Worm (Caenorhabditis elegans) whole organism, midembryonic: Measurements from ENCODE around the gene K11H12.7.

Source experiments
- T22C8.4 ChIP-seq: fragments of 200-800 bp; sonication (Bioruptor generic); IDR thresholded peaks from 2 replicates; pipeline ENCODE4 v1.3.6; 2022; ENCODE audit warnings: missing genetic modification characterization, missing compliant biosample characterization
- cog-1 ChIP-seq: sonication (generic microtip); optimal IDR thresholded peaks from 2 replicates; lab custom pipeline; 2016; ENCODE audit warnings: missing genetic modification characterization, missing compliant biosample characterization
- flt-1 ChIP-seq: fragments of 200-800 bp; sonication (Bioruptor generic); IDR thresholded peaks from 2 replicates; pipeline ENCODE4 v1.3.6; 2022; ENCODE audit warnings: missing genetic modification characterization, missing compliant biosample characterization
- klf-2 ChIP-seq: fragments of 200-800 bp; sonication (Bioruptor generic); conservative IDR thresholded peaks from 2 replicates; pipeline ENCODE4 v1.3.6; 2022; ENCODE audit warnings: missing genetic modification reagents, missing genetic modification characterization, missing compliant biosample characterization
- med-1 ChIP-seq: sonication (generic microtip); optimal IDR thresholded peaks from 2 replicates; lab custom pipeline; 2017; ENCODE audit warnings: missing genetic modification characterization, mild to moderate bottlenecking, missing compliant biosample characterization, antibody characterized with exemption, missing genetic modification reagents; ENCODE audit not compliant: insufficient read depth
- ref-1 ChIP-seq: fragments of 200-800 bp; sonication (Bioruptor generic); conservative IDR thresholded peaks from 2 replicates; pipeline ENCODE4 v1.3.6; 2022; ENCODE audit warnings: missing genetic modification reagents, missing genetic modification characterization, missing compliant biosample characterization
- tab-1 ChIP-seq: fragments of 200-800 bp; sonication (Bioruptor generic); IDR thresholded peaks from 2 replicates; pipeline ENCODE4 v1.3.6; 2022; ENCODE audit warnings: missing genetic modification characterization, missing compliant biosample characterization
- ztf-23 ChIP-seq: fragments of 200-800 bp; sonication (Bioruptor generic); IDR thresholded peaks from 2 replicates; pipeline ENCODE4 v1.3.6; 2022; ENCODE audit warnings: missing genetic modification reagents, missing genetic modification characterization, missing compliant biosample characterization
- ztf-29 ChIP-seq: fragments of 200-800 bp; sonication (Bioruptor generic); IDR thresholded peaks from 2 replicates; pipeline ENCODE4 v1.3.6; 2022; ENCODE audit warnings: missing genetic modification reagents, missing genetic modification characterization, missing compliant biosample characterization

Gene K11H12.7

DNA sequence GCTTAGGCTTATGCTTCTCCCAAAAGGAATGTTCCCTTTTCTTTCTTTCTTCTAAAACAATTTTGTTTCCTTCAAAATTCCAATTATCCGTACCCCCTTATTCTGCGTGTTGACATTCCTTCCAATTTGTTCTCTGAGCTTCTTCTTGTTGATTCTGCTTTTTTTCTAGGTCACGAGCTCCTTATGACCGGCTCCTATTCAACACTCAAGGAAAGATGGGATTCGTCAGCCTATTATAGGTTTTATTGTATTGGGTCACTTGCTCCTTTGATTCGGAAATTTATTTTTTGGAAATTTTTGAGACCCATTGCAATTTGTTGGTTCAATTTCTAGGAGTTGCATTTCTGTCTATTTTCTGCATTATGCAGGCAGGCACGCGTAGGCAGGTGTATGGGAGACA, 26.2 kb upstream of the K11H12.7 start:
- no peak for TF ChIP-seq ztf-23 (GFP tag; lab: Robert Waterston, UW)
- TF ChIP-seq flt-1, result no peak
- TF ChIP-seq klf-2, result no peak
- no peak for TF ChIP-seq cog-1 (tag; lab: Kevin White, UChicago)
- no peak for TF ChIP-seq med-1
- no peak for TF ChIP-seq T22C8.4 (GFP tag; lab: Robert Waterston, UW)
- no peak for TF ChIP-seq tab-1 (GFP tag; lab: Robert Waterston, UW)
- TF ChIP-seq ztf-29 (GFP tag; lab: Robert Waterston, UW), result no peak
- TF ChIP-seq ref-1, result no peak

DNA sequence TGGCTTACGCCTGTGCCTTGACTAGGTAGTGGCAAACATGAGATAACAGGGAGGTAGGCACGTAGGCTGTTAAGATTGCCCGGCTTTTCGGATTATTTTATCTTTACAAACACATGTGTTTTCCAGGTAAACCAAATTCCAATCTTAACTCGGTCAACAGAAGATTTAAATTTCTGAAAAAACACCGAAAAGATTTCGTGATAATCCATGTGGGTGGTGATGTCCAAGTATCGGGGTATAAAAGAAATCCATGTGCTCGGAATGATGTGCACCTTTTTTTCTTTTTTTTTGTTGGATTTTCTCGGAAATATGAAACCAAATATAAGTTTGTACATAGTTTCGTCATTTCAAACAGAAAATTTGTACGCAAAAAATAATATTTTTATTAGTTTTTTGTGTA, 21.8 kb upstream of the K11H12.7 start:
- TF ChIP-seq cog-1 (tag; lab: Kevin White, UChicago) (no peak), flt-1 (no peak), ref-1 (no peak), med-1 (no peak), tab-1 (GFP tag; lab: Robert Waterston, UW) (no peak), klf-2 (no peak)

DNA sequence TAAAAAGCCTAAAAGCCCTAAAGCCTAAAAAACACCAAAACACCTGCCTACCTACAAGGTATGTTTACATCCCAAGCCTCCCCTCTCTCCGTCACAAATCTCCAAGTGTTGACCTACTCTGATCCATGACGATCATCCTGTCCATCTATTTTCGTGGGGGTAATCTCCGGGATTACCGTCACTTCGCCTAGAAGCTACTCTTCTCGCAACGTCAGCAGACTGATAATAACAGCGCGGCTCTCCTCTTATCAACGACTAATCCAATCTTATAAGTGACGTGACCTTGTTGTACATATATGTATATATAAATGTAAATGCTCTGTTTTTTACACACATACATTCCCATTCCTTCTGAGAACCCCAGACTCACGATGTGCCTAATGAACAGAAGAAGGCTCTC, 17.0 kb upstream of the K11H12.7 start:
- TF ChIP-seq ztf-29 (GFP tag; lab: Robert Waterston, UW) (no peak), cog-1 (tag; lab: Kevin White, UChicago) (no peak), tab-1 (GFP tag; lab: Robert Waterston, UW) (no peak), klf-2 (no peak), flt-1 (no peak), T22C8.4 (GFP tag; lab: Robert Waterston, UW) (no peak), med-1 (no peak), ref-1 (no peak), ztf-23 (GFP tag; lab: Robert Waterston, UW) (no peak)

DNA sequence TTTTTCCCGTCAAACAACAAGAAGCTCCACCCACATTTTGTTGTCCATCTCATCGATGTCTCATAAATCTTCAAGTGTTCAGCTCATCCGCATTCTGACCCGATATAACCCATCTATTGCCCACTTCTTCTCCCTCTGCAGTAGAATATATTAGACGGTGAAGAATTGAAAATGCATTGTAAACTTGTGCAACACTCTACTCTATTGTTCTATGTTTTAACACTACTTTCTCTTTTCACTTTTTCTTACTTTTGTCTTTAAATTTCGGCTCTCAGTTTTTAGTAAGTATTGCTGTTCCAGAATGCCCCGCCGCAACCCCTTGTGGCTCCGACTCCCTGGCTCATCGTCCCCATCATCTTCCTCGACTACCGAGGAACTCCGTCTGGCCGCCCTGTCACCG, 16.0 kb upstream of the K11H12.7 start, which contains the start of gene K11H12.9:
TSS of gene K11H12.9 (plus strand) at position 301 of the 400 bp plus-strand sequence.
- no peak for TF ChIP-seq T22C8.4 (GFP tag; lab: Robert Waterston, UW)
- TF ChIP-seq ztf-29 (GFP tag; lab: Robert Waterston, UW), result no peak
- TF ChIP-seq flt-1, result no peak
- TF ChIP-seq med-1, result no peak
- TF ChIP-seq klf-2, result no peak
- TF ChIP-seq tab-1 (GFP tag; lab: Robert Waterston, UW), result no peak
- no peak for TF ChIP-seq ref-1
- no peak for TF ChIP-seq cog-1 (tag; lab: Kevin White, UChicago)
- no peak for TF ChIP-seq ztf-23 (GFP tag; lab: Robert Waterston, UW)

DNA sequence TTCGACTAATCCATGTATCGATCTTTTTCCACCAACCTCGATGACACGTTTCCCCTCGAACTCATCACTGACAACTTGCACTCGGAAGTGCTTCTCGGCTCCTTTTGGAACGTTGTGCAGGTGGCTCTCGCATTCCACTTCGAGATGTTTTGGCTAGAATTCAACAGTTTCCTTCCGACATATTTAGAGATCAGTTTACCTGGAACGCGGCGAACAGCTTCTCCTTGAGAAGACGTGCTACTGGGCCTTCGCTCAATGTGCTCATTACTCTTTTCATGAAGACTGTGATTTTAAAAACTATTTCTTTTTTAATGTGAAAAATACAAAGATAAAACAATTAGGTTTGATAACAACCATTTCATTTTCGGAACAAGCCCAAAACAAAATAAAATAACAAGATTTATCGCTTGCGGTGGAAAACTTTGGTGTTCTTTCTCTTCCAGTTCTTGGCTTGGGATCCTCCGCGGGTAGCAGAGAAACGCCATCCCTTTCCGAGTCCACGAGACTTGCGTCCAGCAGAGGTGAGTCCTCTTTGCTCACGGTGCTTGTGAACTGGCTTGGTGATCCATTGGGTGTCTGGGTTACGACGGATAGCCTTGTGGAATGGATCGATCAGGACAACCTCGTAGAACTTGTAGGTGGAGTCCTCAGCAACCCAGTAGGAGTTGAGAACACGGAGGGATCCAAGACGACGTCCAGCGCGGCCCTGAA, 12.0 kb upstream of the K11H12.7 start, which contains the start of gene K11H12.1:
TSS of gene K11H12.1 (minus strand) at position 284 of the 711 bp plus-strand sequence.
- no peak for TF ChIP-seq ztf-29 (GFP tag; lab: Robert Waterston, UW)
- no peak for TF ChIP-seq tab-1 (GFP tag; lab: Robert Waterston, UW)
- no peak for TF ChIP-seq med-1
- no peak for TF ChIP-seq T22C8.4 (GFP tag; lab: Robert Waterston, UW)
- TF ChIP-seq ztf-23 (GFP tag; lab: Robert Waterston, UW), result no peak

DNA sequence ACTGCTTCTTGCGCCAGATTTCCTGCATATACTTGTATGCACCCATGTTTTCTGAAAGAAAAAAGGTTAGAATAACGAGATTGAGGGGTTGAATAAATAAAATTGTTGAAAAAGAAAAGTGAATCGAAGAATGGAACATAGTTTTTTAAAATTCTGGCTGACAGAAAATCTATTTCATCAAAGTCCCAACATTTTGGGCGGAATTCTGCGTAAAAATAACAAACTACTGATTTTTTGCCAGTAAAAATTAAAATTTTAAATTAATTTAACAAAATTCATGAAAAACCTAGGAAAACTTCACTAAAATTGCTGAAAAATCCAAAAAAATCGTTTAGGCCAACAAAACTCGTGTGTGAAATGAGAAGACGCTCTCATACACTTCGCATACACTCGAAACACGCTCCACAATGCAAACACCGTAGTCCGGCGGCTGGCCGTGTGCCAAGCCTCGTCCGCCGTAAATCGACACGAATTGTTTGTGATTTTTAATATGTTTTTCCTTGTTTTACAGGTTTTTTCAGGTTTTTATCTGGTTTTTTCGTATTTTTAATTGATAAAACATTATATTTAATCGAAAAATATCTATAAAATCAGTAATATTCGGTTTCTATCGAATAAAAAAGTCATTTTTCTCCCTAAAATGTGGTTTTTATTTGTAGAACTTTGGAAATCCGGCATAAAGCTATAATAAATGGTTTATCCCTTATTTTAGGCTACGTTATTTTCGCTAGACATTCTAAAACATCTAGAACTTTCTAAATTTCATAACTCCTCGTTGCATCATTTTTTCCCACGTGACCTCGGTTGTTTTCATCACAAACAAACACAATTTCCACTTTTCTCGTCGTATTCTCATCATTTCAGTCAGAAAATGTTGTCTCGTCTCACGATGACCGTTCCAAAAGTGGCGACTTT, 10.5 kb upstream of the K11H12.7 start, which contains the start of the genes rpl-15 and K11H12.8:
TSS of gene rpl-15 (minus strand) at position 51 of the 915 bp plus-strand sequence.
TSS of gene K11H12.8 (plus strand) at position 865 of the 915 bp plus-strand sequence.
- TF ChIP-seq ztf-29 (GFP tag; lab: Robert Waterston, UW) (peak; percentile 94), cog-1 (tag; lab: Kevin White, UChicago) (peak; percentile 99), klf-2 (peak; percentile 87), flt-1 (peak; percentile 96), T22C8.4 (GFP tag; lab: Robert Waterston, UW) (peak; percentile 81), tab-1 (GFP tag; lab: Robert Waterston, UW) (peak; percentile 87), ref-1 (peak; percentile 66), med-1 (peak; percentile 47), ztf-23 (GFP tag; lab: Robert Waterston, UW) (peak; percentile 98)

DNA sequence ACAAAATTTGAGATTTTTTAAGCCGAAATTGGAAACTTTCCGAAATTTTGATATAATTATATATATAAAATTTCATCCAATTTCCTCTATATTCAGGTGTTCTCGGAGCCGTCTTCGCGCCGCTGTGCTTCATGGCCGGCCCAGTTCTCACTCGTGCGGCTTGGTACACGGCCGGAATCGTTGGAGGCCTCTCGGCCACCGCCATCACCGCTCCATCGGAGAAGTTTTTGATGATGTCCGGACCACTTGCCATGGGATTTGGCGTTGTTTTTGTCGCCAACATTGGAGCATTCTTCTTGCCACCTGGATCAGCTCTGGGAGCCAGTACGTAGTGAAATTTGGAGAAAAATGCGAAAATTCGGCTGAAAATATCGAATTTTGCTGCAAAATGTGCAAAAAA, 8.3 kb upstream of the K11H12.7 start:
- TF ChIP-seq med-1 (no peak), cog-1 (tag; lab: Kevin White, UChicago) (no peak), ref-1 (no peak), tab-1 (GFP tag; lab: Robert Waterston, UW) (no peak), T22C8.4 (GFP tag; lab: Robert Waterston, UW) (no peak)

DNA sequence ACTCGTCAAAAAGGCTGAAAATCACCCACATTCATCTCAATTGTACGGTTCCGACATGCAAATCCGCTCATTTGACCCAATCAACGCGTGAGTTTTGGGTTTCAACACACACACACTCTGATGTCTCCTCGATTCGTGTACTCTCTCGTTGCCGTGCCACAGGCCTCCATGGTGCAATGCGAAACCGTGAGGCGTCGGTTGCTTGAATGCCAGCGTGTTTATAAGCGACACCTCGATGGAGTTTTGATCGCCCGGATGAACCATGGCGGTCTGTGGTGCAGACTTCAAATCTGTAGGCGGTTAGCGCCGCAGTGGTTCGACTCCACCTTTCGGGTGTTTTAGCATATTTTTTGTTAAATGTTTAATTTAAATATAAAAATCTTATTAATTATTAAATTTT, 7.4 kb upstream of the K11H12.7 start:
- TF ChIP-seq klf-2, result no peak
- TF ChIP-seq T22C8.4 (GFP tag; lab: Robert Waterston, UW), result no peak
- TF ChIP-seq ztf-29 (GFP tag; lab: Robert Waterston, UW), result no peak
- TF ChIP-seq flt-1, result no peak

DNA sequence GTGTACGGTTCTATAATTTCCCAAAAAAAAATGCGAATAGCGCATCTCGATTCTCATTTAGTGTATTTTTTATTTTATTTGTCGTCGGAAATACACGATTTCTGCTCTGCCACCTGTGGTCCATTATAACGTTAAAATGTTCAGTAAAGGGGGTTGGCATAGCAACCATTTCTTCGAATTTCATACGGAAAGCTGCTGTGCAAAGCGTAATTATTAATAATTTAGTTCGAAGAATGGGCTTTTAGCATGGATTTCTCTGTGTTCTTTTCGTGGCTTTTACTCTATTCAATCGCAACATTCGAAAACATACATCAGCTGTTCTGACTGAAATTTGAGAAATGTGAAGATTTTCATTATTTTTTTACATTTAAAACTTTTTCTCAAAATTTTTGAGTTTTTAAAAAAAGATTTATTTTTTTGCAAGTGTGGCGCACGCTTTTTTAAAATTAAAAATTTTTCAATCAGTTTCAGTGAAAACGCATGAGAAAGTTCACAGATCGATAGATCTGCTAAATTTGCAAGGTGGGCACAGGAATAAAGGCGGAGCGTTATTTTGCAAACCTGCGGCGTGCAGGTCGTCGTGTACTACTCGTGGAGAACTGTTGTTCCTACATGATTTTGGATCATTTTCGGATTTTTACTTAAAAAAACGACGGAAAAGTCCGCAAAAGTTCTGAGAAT, 6.7 kb upstream of the K11H12.7 start:
- TF ChIP-seq klf-2 (no peak), ztf-23 (GFP tag; lab: Robert Waterston, UW) (no peak), flt-1 (no peak), tab-1 (GFP tag; lab: Robert Waterston, UW) (no peak)

DNA sequence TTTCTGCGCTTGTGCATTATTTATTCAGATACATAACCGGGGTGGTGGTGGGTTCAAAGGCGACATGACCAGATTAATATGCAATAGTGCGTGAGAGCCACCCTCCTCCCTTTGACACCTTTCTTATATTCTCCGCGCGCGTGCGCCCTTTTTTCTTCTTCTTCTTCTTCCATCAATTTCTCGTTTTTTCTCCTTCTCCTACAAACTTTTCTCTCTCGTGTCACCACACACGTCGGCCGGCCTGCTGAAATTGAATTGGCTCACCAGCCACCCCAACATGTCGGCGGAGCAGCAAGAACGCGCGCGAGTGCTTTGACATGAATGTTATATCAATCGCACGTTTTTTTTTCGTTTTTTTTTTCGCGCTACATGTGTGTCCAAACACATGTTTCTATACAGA, 5.7 kb upstream of the K11H12.7 start:
- no peak for TF ChIP-seq T22C8.4 (GFP tag; lab: Robert Waterston, UW)
- no peak for TF ChIP-seq ztf-23 (GFP tag; lab: Robert Waterston, UW)
- TF ChIP-seq med-1, result no peak
